Worm (Caenorhabditis elegans) whole organism, young adult: ENCODE measurements around the gene T05D4.2.
A peak's percentile ranks its signal among the peaks of the same experiment; 100 is the strongest.

Experiments used
- B0336.3 ChIP-seq: fragments of 200-800 bp; sonication (Bioruptor generic); IDR thresholded peaks from 2 replicates; pipeline ENCODE4 v1.3.6; 2022; ENCODE audit warnings: missing genetic modification characterization, missing compliant biosample characterization
- F33H1.4 ChIP-seq: fragments of 200-800 bp; sonication (Bioruptor generic); IDR thresholded peaks from 2 replicates; pipeline ENCODE4 v1.3.6; 2022; ENCODE audit warnings: missing genetic modification reagents, missing genetic modification characterization, missing compliant biosample characterization
- F39B2.1 ChIP-seq: fragments of 200-800 bp; sonication (Bioruptor generic); IDR thresholded peaks from 2 replicates; pipeline ENCODE4 v1.3.6; 2022; ENCODE audit warnings: missing genetic modification reagents, missing genetic modification characterization, missing compliant biosample characterization
- F57C9.4 ChIP-seq: sonication (generic microtip); optimal IDR thresholded peaks from 2 replicates; lab custom pipeline; 2017; ENCODE audit warnings: mild to moderate bottlenecking, missing genetic modification characterization, missing compliant biosample characterization
- K11D2.4 ChIP-seq: fragments of 200-800 bp; sonication (Bioruptor generic); IDR thresholded peaks from 2 replicates; pipeline ENCODE4 v1.3.6; 2022; ENCODE audit warnings: missing genetic modification reagents, missing genetic modification characterization, missing compliant biosample characterization
- K12H6.12 ChIP-seq: fragments of 200-800 bp; sonication (Bioruptor generic); optimal IDR thresholded peaks from 2 replicates; lab custom pipeline; 2018; ENCODE audit warnings: mild to moderate bottlenecking, missing genetic modification characterization, missing compliant biosample characterization
- T26A5.8 ChIP-seq: sonication (generic microtip); optimal IDR thresholded peaks from 2 replicates; lab custom pipeline; 2016; ENCODE audit warnings: missing genetic modification characterization, missing compliant biosample characterization
- Y79H2A.3 ChIP-seq: fragments of 200-800 bp; sonication (Bioruptor generic); conservative IDR thresholded peaks from 2 replicates; pipeline ENCODE4 v1.3.6; 2022; ENCODE audit warnings: missing genetic modification reagents, missing genetic modification characterization, missing compliant biosample characterization
- atf-7 ChIP-seq: sonication (generic microtip); optimal IDR thresholded peaks from 2 replicates; lab custom pipeline; 2017; ENCODE audit warnings: mild to moderate bottlenecking, missing genetic modification characterization, missing compliant biosample characterization
- athp-1 ChIP-seq: sonication (generic microtip); optimal IDR thresholded peaks from 2 replicates; lab custom pipeline; 2017; ENCODE audit warnings: mild to moderate bottlenecking, missing genetic modification characterization, missing compliant biosample characterization
- attf-5 ChIP-seq: fragments of 200-800 bp; sonication (Bioruptor generic); optimal IDR thresholded peaks from 2 replicates; lab custom pipeline; 2018; ENCODE audit warnings: mild to moderate bottlenecking, missing genetic modification characterization, missing compliant biosample characterization
- cebp-2 ChIP-seq: fragments of 200-800 bp; sonication (Bioruptor generic); IDR thresholded peaks from 2 replicates; pipeline ENCODE4 v1.3.6; 2022; ENCODE audit warnings: missing genetic modification characterization, missing compliant biosample characterization
- ceh-40 ChIP-seq: fragments of 200-800 bp; sonication (Bioruptor generic); IDR thresholded peaks from 2 replicates; pipeline ENCODE4 v1.3.6; 2022; ENCODE audit warnings: missing genetic modification characterization, missing compliant biosample characterization
- ceh-91 ChIP-seq: fragments of 200-800 bp; sonication (Bioruptor generic); IDR thresholded peaks from 2 replicates; pipeline ENCODE4 v1.3.6; 2022; ENCODE audit warnings: missing genetic modification reagents, missing genetic modification characterization, missing compliant biosample characterization
- efl-1 ChIP-seq: fragments of 150-350 bp; optimal IDR thresholded peaks from 2 replicates; lab custom pipeline; 2014; ENCODE audit warnings: missing biosample characterization, missing genetic modification reagents, missing genetic modification characterization
- egl-18 ChIP-seq: fragments of 200-800 bp; sonication (Bioruptor generic); IDR thresholded peaks from 2 replicates; pipeline ENCODE4 v1.3.6; 2022; ENCODE audit warnings: missing genetic modification reagents, missing genetic modification characterization, missing compliant biosample characterization
- egrh-3 ChIP-seq: fragments of 200-800 bp; sonication (Bioruptor generic); IDR thresholded peaks from 2 replicates; pipeline ENCODE4 v1.3.6; 2022; ENCODE audit warnings: missing genetic modification reagents, missing genetic modification characterization, missing compliant biosample characterization
- ekl-4 ChIP-seq: fragments of 200-800 bp; sonication (Bioruptor generic); IDR thresholded peaks from 2 replicates; pipeline ENCODE4 v1.3.6; 2022; ENCODE audit warnings: missing genetic modification reagents, missing genetic modification characterization, missing compliant biosample characterization
- ets-4 ChIP-seq: fragments of 200-800 bp; sonication (Bioruptor generic); optimal IDR thresholded peaks from 2 replicates; lab custom pipeline; 2018; ENCODE audit warnings: mild to moderate bottlenecking, missing genetic modification characterization, missing compliant biosample characterization
- gei-17 ChIP-seq: fragments of 200-800 bp; sonication (Bioruptor generic); optimal IDR thresholded peaks from 2 replicates; lab custom pipeline; 2018; ENCODE audit warnings: mild to moderate bottlenecking, missing genetic modification characterization, missing compliant biosample characterization
- hlh-12 ChIP-seq: sonication (generic microtip); optimal IDR thresholded peaks from 2 replicates; lab custom pipeline; 2016; ENCODE audit warnings: missing genetic modification characterization, missing compliant biosample characterization
- hmg-1.2 ChIP-seq: fragments of 200-800 bp; sonication (Bioruptor generic); IDR thresholded peaks from 2 replicates; pipeline ENCODE4 v1.3.6; 2022; ENCODE audit warnings: missing genetic modification reagents, missing genetic modification characterization, missing compliant biosample characterization
- let-607 ChIP-seq, 2 experiments: fragments of 200-800 bp in 1 of 2; sonication (Bioruptor generic) in 1 of 2; sonication (generic microtip) in 1 of 2; optimal IDR thresholded peaks; 2 replicates each; lab custom pipeline; 2016 to 2018; ENCODE audit warnings: mild to moderate bottlenecking in 2 of 2, missing compliant biosample characterization in 2 of 2, missing genetic modification characterization in 2 of 2, moderate library complexity in 2 of 2, missing genotype in 1 of 2
- lin-35 ChIP-seq, 3 experiments: fragments of 150-350 bp in 2 of 3; sonication (generic microtip) in 1 of 3; optimal IDR thresholded peaks; 2 replicates each; lab custom pipeline; 2014 to 2018; ENCODE audit warnings: missing biosample characterization in 3 of 3, missing genetic modification characterization in 3 of 3, missing genetic modification reagents in 3 of 3
- madf-3 ChIP-seq: fragments of 200-800 bp; sonication (Bioruptor generic); IDR thresholded peaks from 2 replicates; pipeline ENCODE4 v1.3.6; 2022; ENCODE audit warnings: missing genetic modification reagents, missing genetic modification characterization, missing compliant biosample characterization
- madf-8 ChIP-seq: fragments of 200-800 bp; sonication (Bioruptor generic); conservative IDR thresholded peaks from 2 replicates; pipeline ENCODE4 v1.3.6; 2022; ENCODE audit warnings: missing genetic modification reagents, missing genetic modification characterization, missing compliant biosample characterization
- mel-28 ChIP-seq: sonication (generic microtip); optimal IDR thresholded peaks from 2 replicates; lab custom pipeline; 2016; ENCODE audit warnings: borderline replicate concordance, mild to moderate bottlenecking, missing genetic modification characterization, missing compliant biosample characterization
- mes-4 ChIP-seq: sonication (generic microtip); optimal IDR thresholded peaks from 2 replicates; lab custom pipeline; 2016; ENCODE audit warnings: missing genotype, missing genetic modification characterization, missing compliant biosample characterization
- nfya-2 ChIP-seq: fragments of 200-800 bp; sonication (Bioruptor generic); IDR thresholded peaks from 2 replicates; pipeline ENCODE4 v1.3.6; 2022; ENCODE audit warnings: missing genetic modification reagents, missing genetic modification characterization, missing compliant biosample characterization
- nfyb-1 ChIP-seq: fragments of 200-800 bp; sonication (Bioruptor generic); IDR thresholded peaks from 2 replicates; pipeline ENCODE4 v1.3.6; 2022; ENCODE audit warnings: missing genetic modification reagents, missing genetic modification characterization, missing compliant biosample characterization
- repo-1 ChIP-seq: sonication (generic microtip); optimal IDR thresholded peaks from 2 replicates; lab custom pipeline; 2017; ENCODE audit warnings: mild to moderate bottlenecking, missing genetic modification characterization, missing compliant biosample characterization
- rpc-1 ChIP-seq, 2 experiments: fragments of 150-350 bp in 1 of 2; sonication (generic microtip) in 1 of 2; optimal IDR thresholded peaks; 2 replicates each; lab custom pipeline; 2014 to 2018; ENCODE audit warnings: missing biosample characterization in 1 of 2, missing genetic modification characterization in 1 of 2, missing genetic modification reagents in 1 of 2, missing genotype in 1 of 2
- snpc-3.4 ChIP-seq: sonication (generic microtip); optimal IDR thresholded peaks from 2 replicates; lab custom pipeline; 2017; ENCODE audit warnings: missing genetic modification characterization, mild to moderate bottlenecking, missing compliant biosample characterization, antibody characterized with exemption, moderate library complexity, missing genotype, missing genetic modification reagents
- tbx-9 ChIP-seq: sonication (generic microtip); optimal IDR thresholded peaks from 2 replicates; lab custom pipeline; 2016; ENCODE audit warnings: borderline replicate concordance, missing genetic modification characterization, inconsistent platforms, missing compliant biosample characterization
- tlf-1 ChIP-seq: fragments of 200-800 bp; sonication (Bioruptor generic); optimal IDR thresholded peaks from 2 replicates; lab custom pipeline; 2018; ENCODE audit warnings: mild to moderate bottlenecking, missing genetic modification characterization, missing compliant biosample characterization
- zfh-2 ChIP-seq: fragments of 200-800 bp; sonication (Bioruptor generic); conservative IDR thresholded peaks from 2 replicates; pipeline ENCODE4 v1.3.6; 2022; ENCODE audit warnings: missing genetic modification reagents, missing genetic modification characterization, missing compliant biosample characterization
- zim-3 ChIP-seq: sonication (generic microtip); optimal IDR thresholded peaks from 2 replicates; lab custom pipeline; 2017; ENCODE audit warnings: mild to moderate bottlenecking, missing genetic modification characterization, moderate library complexity, missing compliant biosample characterization
- ztf-18 ChIP-seq: sonication (generic microtip); optimal IDR thresholded peaks from 2 replicates; lab custom pipeline; 2016; ENCODE audit warnings: missing genotype, mild to moderate bottlenecking, missing genetic modification characterization, missing compliant biosample characterization
- ztf-22 ChIP-seq: fragments of 200-800 bp; sonication (Bioruptor generic); optimal IDR thresholded peaks from 2 replicates; lab custom pipeline; 2018; ENCODE audit warnings: mild to moderate bottlenecking, missing genetic modification characterization, moderate library complexity, missing compliant biosample characterization
- ztf-25 ChIP-seq: fragments of 200-800 bp; sonication (Bioruptor generic); IDR thresholded peaks from 2 replicates; pipeline ENCODE4 v1.3.6; 2022; ENCODE audit warnings: missing genetic modification reagents, missing genetic modification characterization, missing compliant biosample characterization
- ztf-26 ChIP-seq: sonication (generic microtip); optimal IDR thresholded peaks from 2 replicates; lab custom pipeline; 2017; ENCODE audit warnings: missing genetic modification characterization, missing compliant biosample characterization

T05D4.2 gene

ce11 chrIII:13575610-13576232, 12.8 kb upstream of the T05D4.2 start, which contains the start of gene osm-7:
Gene osm-7, plus strand, starts transcription at chrIII:13576182.
- TF ChIP-seq hlh-12 (tag; lab: Kevin White, UChicago) (no peak), ceh-40 (GFP tag; lab: Robert Waterston, UW) (no peak), repo-1 (tag; lab: Kevin White, UChicago) (no peak), atf-7 (tag; lab: Kevin White, UChicago) (no peak), egl-18 (GFP tag; lab: Robert Waterston, UW) (no peak), let-607 (tag; optimal IDR thresholded peaks at IDR 0.05; lab: Kevin White, UChicago) (no peak), ztf-25 (no peak), ztf-26 (tag; lab: Kevin White, UChicago) (no peak), ztf-22 (no peak), zfh-2 (no peak), gei-17 (no peak), madf-3 (GFP tag; lab: Robert Waterston, UW) (no peak), ceh-91 (GFP tag; lab: Robert Waterston, UW) (no peak), zim-3 (tag; lab: Kevin White, UChicago) (no peak), K12H6.12 (tag; lab: Kevin White, UChicago) (no peak), efl-1 (GFP tag; lab: Kevin White, UChicago) (no peak), tbx-9 (tag; lab: Kevin White, UChicago) (no peak), attf-5 (GFP tag; lab: Kevin White, UChicago) (no peak), ets-4 (GFP tag; lab: Kevin White, UChicago) (no peak), ztf-18 (tag; lab: Kevin White, UChicago) (no peak)

ce11 chrIII:13570347-13570746, 7.5 kb upstream of the T05D4.2 start, which contains the start of gene exc-12:
Gene exc-12, minus strand, starts transcription at chrIII:13570447.
- TF ChIP-seq atf-7 (tag; lab: Kevin White, UChicago) (no peak), rpc-1 (optimal IDR thresholded peaks at IDR 0.05; lab: Kevin White, UChicago) (no peak), rpc-1 (tag; optimal IDR thresholded peaks at IDR 0.05; lab: Kevin White, UChicago) (no peak), mel-28 (tag; lab: Kevin White, UChicago) (no peak), F39B2.1 (GFP tag; lab: Robert Waterston, UW) (no peak), zfh-2 (no peak), T26A5.8 (tag; lab: Kevin White, UChicago) (no peak), hmg-1.2 (GFP tag; lab: Robert Waterston, UW) (no peak), mes-4 (tag; lab: Kevin White, UChicago) (no peak), madf-8 (no peak), egrh-3 (no peak), ekl-4 (GFP tag; lab: Robert Waterston, UW) (no peak), snpc-3.4 (tag; lab: Kevin White, UChicago) (no peak), cebp-2 (GFP tag; lab: Robert Waterston, UW) (no peak), Y79H2A.3 (no peak), F57C9.4 (tag; lab: Kevin White, UChicago) (no peak), tlf-1 (no peak), F33H1.4 (GFP tag; lab: Robert Waterston, UW) (no peak), K11D2.4 (GFP tag; lab: Robert Waterston, UW) (no peak)
- TF ChIP-seq, all 124 proteins: peak for 0

- TF ChIP-seq B0336.3 (GFP tag; lab: Robert Waterston, UW) (no peak), lin-35 (GFP tag; optimal IDR thresholded peaks at IDR 0.05; lab: Kevin White, UChicago) (peak in 1 of 3 experiments; percentile 14), nfyb-1 (no peak), F39B2.1 (GFP tag; lab: Robert Waterston, UW) (no peak), athp-1 (tag; lab: Kevin White, UChicago) (no peak), nfya-2 (no peak), ztf-22 (no peak), mes-4 (tag; lab: Kevin White, UChicago) (no peak)
Measured at ce11 chrIII:13565972-13566371, 3.1 kb upstream of the T05D4.2 start.
